Worm (Caenorhabditis elegans) whole organism, late embryonic: ENCODE results near the gene fars-3.

ENCODE experiments used
- Y22D7AL.16 ChIP-seq: sonication (generic microtip); optimal IDR thresholded peaks from 2 replicates; lab custom pipeline; 2016; ENCODE audit warnings: missing genetic modification characterization, missing compliant biosample characterization
- ahr-1 ChIP-seq: sonication (generic microtip); optimal IDR thresholded peaks from 2 replicates; lab custom pipeline; 2016; ENCODE audit warnings: missing genetic modification characterization, missing compliant biosample characterization
- ama-1 ChIP-seq: fragments of 150-350 bp; optimal IDR thresholded peaks from 2 replicates; lab custom pipeline; 2014
- ceh-14 ChIP-seq: sonication (generic microtip); optimal IDR thresholded peaks from 2 replicates; lab custom pipeline; 2016; ENCODE audit warnings: missing genotype, missing genetic modification characterization, missing compliant biosample characterization
- ceh-18 ChIP-seq: sonication (generic microtip); optimal IDR thresholded peaks from 2 replicates; lab custom pipeline; 2016; ENCODE audit warnings: missing genetic modification characterization, missing compliant biosample characterization
- ceh-19 ChIP-seq: fragments of 200-800 bp; sonication (Bioruptor generic); optimal IDR thresholded peaks from 2 replicates; lab custom pipeline; 2018; ENCODE audit warnings: mild to moderate bottlenecking, missing genetic modification characterization, missing compliant biosample characterization
- ceh-2 ChIP-seq: sonication (generic microtip); optimal IDR thresholded peaks from 2 replicates; lab custom pipeline; 2016; ENCODE audit warnings: missing genotype, missing genetic modification characterization, missing compliant biosample characterization
- ceh-22 ChIP-seq: sonication (generic microtip); optimal IDR thresholded peaks from 2 replicates; lab custom pipeline; 2017; ENCODE audit warnings: missing biosample characterization, missing genetic modification characterization
- ceh-30 ChIP-seq: fragments of 150-350 bp; optimal IDR thresholded peaks from 2 replicates; lab custom pipeline; 2014; ENCODE audit warnings: missing biosample characterization, missing genetic modification characterization
- ceh-34 ChIP-seq: sonication (generic microtip); optimal IDR thresholded peaks from 2 replicates; lab custom pipeline; 2016; ENCODE audit warnings: mild to moderate bottlenecking, missing genetic modification characterization, missing compliant biosample characterization
- ceh-48 ChIP-seq: sonication (generic microtip); optimal IDR thresholded peaks from 2 replicates; lab custom pipeline; 2016; ENCODE audit warnings: missing genetic modification characterization, inconsistent platforms, missing compliant biosample characterization
- ceh-6 ChIP-seq: fragments of 200-800 bp; sonication (Bioruptor generic); optimal IDR thresholded peaks from 2 replicates; lab custom pipeline; 2018; ENCODE audit warnings: mild to moderate bottlenecking, missing genetic modification characterization, missing compliant biosample characterization
- dve-1 ChIP-seq: sonication (generic microtip); optimal IDR thresholded peaks from 2 replicates; lab custom pipeline; 2017; ENCODE audit warnings: antibody characterized with exemption, mild to moderate bottlenecking, missing genetic modification characterization, missing compliant biosample characterization
- elt-2 ChIP-seq: sonication (generic microtip); optimal IDR thresholded peaks from 2 replicates; lab custom pipeline; 2016; ENCODE audit warnings: missing genetic modification reagents, missing genetic modification characterization, missing compliant biosample characterization
- hlh-13 ChIP-seq: fragments of 200-800 bp; sonication (Bioruptor generic); optimal IDR thresholded peaks from 2 replicates; lab custom pipeline; 2018; ENCODE audit warnings: mild to moderate bottlenecking, missing genetic modification characterization, missing compliant biosample characterization
- hlh-30 ChIP-seq: sonication (generic microtip); optimal IDR thresholded peaks from 2 replicates; lab custom pipeline; 2017; ENCODE audit warnings: antibody characterized with exemption, missing genetic modification characterization, missing compliant biosample characterization; ENCODE audit not compliant: insufficient read depth
- hlh-6 ChIP-seq: sonication (generic microtip); optimal IDR thresholded peaks from 2 replicates; lab custom pipeline; 2016; ENCODE audit warnings: missing genotype, missing genetic modification characterization, missing compliant biosample characterization
- hlh-8 ChIP-seq: sonication (generic microtip); optimal IDR thresholded peaks from 2 replicates; lab custom pipeline; 2016; ENCODE audit warnings: missing genotype, missing genetic modification characterization, missing compliant biosample characterization
- lim-6 ChIP-seq: sonication (generic microtip); optimal IDR thresholded peaks from 2 replicates; lab custom pipeline; 2016; ENCODE audit warnings: missing genetic modification characterization, missing compliant biosample characterization
- madf-2 ChIP-seq: sonication (generic microtip); optimal IDR thresholded peaks from 2 replicates; lab custom pipeline; 2017; ENCODE audit warnings: missing genetic modification characterization, missing compliant biosample characterization
- nfya-1 ChIP-seq: sonication (generic microtip); optimal IDR thresholded peaks from 2 replicates; lab custom pipeline; 2017; ENCODE audit warnings: missing genetic modification characterization, mild to moderate bottlenecking, missing compliant biosample characterization, antibody characterized with exemption, moderate library complexity
- nhr-232 ChIP-seq: sonication (generic microtip); optimal IDR thresholded peaks from 2 replicates; lab custom pipeline; 2016; ENCODE audit warnings: missing genetic modification characterization, missing compliant biosample characterization
- npax-4 ChIP-seq: sonication (generic microtip); optimal IDR thresholded peaks from 2 replicates; lab custom pipeline; 2016; ENCODE audit warnings: missing genetic modification characterization, missing compliant biosample characterization
- odd-2 ChIP-seq: sonication (generic microtip); optimal IDR thresholded peaks from 2 replicates; lab custom pipeline; 2017; ENCODE audit warnings: antibody characterized with exemption, mild to moderate bottlenecking, missing genetic modification characterization, missing compliant biosample characterization
- pha-4 ChIP-seq: fragments of 150-350 bp; optimal IDR thresholded peaks from 2 replicates; lab custom pipeline; 2018; ENCODE audit warnings: missing biosample characterization, missing genetic modification reagents, missing genetic modification characterization
- rnt-1 ChIP-seq: sonication (generic microtip); optimal IDR thresholded peaks from 2 replicates; lab custom pipeline; 2016; ENCODE audit warnings: missing genetic modification characterization, missing compliant biosample characterization
- sox-2 ChIP-seq: fragments of 200-800 bp; sonication (Bioruptor generic); IDR thresholded peaks from 2 replicates; pipeline ENCODE4 v1.3.6; 2022; ENCODE audit warnings: missing genetic modification reagents, missing genetic modification characterization, missing compliant biosample characterization
- syd-9 ChIP-seq: sonication (generic microtip); optimal IDR thresholded peaks from 2 replicates; lab custom pipeline; 2016; ENCODE audit warnings: mild to moderate bottlenecking, missing genetic modification characterization, moderate library complexity, missing compliant biosample characterization
- tbx-2 ChIP-seq: sonication (generic microtip); optimal IDR thresholded peaks from 2 replicates; lab custom pipeline; 2016; ENCODE audit warnings: missing genetic modification characterization, missing compliant biosample characterization
- tbx-7 ChIP-seq: sonication (generic microtip); optimal IDR thresholded peaks from 2 replicates; lab custom pipeline; 2016; ENCODE audit warnings: missing genotype, missing genetic modification characterization, missing compliant biosample characterization
- ttx-3 ChIP-seq: sonication (generic microtip); optimal IDR thresholded peaks from 2 replicates; lab custom pipeline; 2016; ENCODE audit warnings: missing genetic modification reagents, missing genetic modification characterization, missing compliant biosample characterization
- unc-3 ChIP-seq, 2 experiments: fragments of 200-800 bp in 1 of 2; sonication (Bioruptor generic) in 1 of 2; sonication (generic microtip) in 1 of 2; conservative IDR thresholded peaks in 1 of 2; optimal IDR thresholded peaks in 1 of 2; 2 replicates each; pipeline versions ENCODE4 v1.3.6 to Lab custom; 2016 to 2022; ENCODE audit warnings: missing compliant biosample characterization in 2 of 2, missing genetic modification characterization in 2 of 2, missing genetic modification reagents in 1 of 2
- unc-55 ChIP-seq: sonication (generic microtip); optimal IDR thresholded peaks from 2 replicates; lab custom pipeline; 2017; ENCODE audit warnings: missing biosample characterization, missing genetic modification reagents, missing genetic modification characterization
- ztf-16 ChIP-seq: sonication (generic microtip); optimal IDR thresholded peaks from 2 replicates; lab custom pipeline; 2017; ENCODE audit warnings: missing genetic modification characterization, missing compliant biosample characterization

Gene fars-3

DNA sequence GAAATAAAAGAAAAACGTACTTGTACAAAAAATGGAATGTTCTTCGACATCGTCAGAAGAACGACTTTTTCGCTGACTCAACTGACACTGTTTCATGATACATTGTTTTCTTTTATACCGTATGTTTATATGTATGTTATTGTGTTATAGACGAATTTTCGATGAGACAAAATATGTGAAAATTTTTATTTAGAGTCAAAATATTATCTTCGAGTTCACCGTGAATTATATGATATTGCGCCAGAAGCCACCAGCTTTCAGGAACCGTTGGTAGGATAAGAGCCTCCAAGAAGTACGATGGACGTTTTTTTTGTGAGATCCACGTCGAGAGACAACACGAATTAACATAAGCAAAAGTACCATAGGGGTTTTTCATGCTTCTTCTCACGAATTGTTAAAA, 8.6 kb upstream of the fars-3 start, which contains the start of gene F22B5.6:
TSS of gene F22B5.6 (minus strand) at position 101 of the 400 bp plus-strand sequence.
- TF ChIP-seq pha-4 (tag; lab: Kevin White, UChicago) (no peak), ceh-18 (tag; lab: Kevin White, UChicago) (no peak), elt-2 (tag; lab: Kevin White, UChicago) (no peak), ztf-16 (tag; lab: Kevin White, UChicago) (no peak), unc-55 (GFP tag; lab: Kevin White, UChicago) (no peak), ceh-22 (no peak), nfya-1 (tag; lab: Kevin White, UChicago) (no peak), hlh-6 (no peak), sox-2 (GFP tag; lab: Robert Waterston, UW) (no peak), rnt-1 (tag; lab: Kevin White, UChicago) (no peak), syd-9 (tag; lab: Kevin White, UChicago) (no peak)

DNA sequence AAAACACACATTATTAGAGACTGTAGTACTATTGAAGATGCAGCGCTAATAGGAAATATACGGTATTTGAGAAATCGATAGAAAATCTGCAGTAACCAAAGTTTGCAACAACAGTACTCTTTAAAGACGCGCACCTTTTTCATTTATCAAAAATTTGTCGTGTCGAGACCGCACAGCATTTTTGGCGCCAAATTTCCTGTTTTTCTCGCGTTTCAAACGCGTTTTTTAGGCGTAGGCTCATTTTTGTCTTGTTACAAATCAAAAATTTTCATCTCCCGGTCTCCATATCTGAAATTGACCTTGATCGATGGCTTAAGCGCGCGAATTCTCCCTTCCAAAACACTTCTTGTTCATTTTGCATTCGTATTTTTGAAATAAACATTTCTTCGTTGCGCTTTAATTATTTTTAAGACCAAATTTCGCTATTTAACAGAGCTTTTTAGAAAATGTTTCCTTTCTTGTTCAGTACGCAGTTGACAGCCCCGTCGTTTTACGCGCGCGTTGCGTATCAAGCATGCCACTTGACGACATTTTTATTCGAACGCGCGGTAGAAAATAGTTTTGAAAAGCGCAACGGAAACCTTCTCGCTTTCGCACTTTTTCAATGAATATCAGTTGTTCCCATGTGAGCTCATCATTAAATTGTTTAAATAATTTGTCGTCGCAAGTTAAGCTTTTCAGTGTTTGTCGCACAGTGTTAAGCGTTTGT, 7.8 kb upstream of the fars-3 start:
- TF ChIP-seq unc-3 (GFP tag; conservative IDR thresholded peaks at IDR 0.05; lab: Robert Waterston, UW) = no peak
- no peak for TF ChIP-seq unc-3 (tag; optimal IDR thresholded peaks at IDR 0.05; lab: Kevin White, UChicago)
- no peak for TF ChIP-seq npax-4 (tag; lab: Kevin White, UChicago)
- TF ChIP-seq ama-1 = no peak
- no peak for TF ChIP-seq ceh-19 (GFP tag; lab: Kevin White, UChicago)
- TF ChIP-seq ahr-1 (tag; lab: Kevin White, UChicago) = no peak
- TF ChIP-seq pha-4 (tag; lab: Kevin White, UChicago) = no peak
- TF ChIP-seq Y22D7AL.16 (tag; lab: Kevin White, UChicago) = no peak
- no peak for TF ChIP-seq tbx-2
- no peak for TF ChIP-seq odd-2 (tag; lab: Kevin White, UChicago)
- TF ChIP-seq ceh-34 (tag; lab: Kevin White, UChicago) = no peak
- no peak for TF ChIP-seq madf-2
- TF ChIP-seq ceh-14 (tag; lab: Kevin White, UChicago) = no peak
- TF ChIP-seq hlh-8 = no peak
- TF ChIP-seq lim-6 (tag; lab: Kevin White, UChicago) = no peak
- TF ChIP-seq nhr-232 (tag; lab: Kevin White, UChicago) = no peak
- no peak for TF ChIP-seq ceh-6 (GFP tag; lab: Kevin White, UChicago)

DNA sequence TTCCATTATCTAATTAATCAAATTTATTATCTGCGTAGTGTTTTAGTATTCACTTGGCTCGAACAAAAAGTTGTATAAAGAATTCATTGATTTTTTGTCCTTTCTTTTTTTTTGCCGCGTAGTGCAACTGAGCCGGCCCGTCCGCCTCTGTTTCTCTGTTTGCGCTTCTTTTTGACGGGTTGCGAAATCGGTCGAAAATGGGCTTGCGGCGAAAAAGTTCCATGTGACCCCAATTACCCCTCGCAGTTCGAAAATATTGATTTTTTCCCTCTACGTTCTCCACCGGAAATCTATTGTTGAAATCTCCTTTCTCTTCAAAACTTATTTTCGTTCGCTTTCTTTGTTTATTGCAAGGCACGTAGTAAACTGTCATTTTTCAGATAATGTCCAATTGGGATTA, 7.2 kb upstream of the fars-3 start, which contains the start of gene zyg-9:
TSS of gene zyg-9 (plus strand) at position 381 of the 400 bp plus-strand sequence.
- TF ChIP-seq hlh-13 (GFP tag; lab: Kevin White, UChicago) = no peak
- no peak for TF ChIP-seq ttx-3 (tag; lab: Kevin White, UChicago)
- peak; percentile 43 for TF ChIP-seq ceh-48
- TF ChIP-seq hlh-30 (tag; lab: Kevin White, UChicago) = peak; percentile 16

DNA sequence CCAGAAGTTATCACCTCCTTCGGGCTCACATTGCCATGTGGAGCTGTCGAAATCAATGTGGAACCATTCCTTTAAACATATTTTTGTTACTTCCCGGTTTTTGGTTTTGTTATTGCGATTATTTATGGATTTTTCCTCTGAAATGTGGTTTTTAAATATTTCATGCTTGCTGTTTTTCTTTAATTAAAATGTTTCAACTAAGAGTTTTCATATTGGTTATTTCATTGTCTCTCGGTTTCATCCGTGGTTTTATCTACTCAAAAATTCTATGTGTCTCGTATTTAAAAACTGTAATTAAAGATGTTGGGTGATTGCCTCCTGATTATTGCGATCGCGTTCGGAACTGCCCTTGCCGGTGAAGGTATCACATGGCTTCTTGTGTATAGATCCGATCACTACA, 2.2 kb downstream of the fars-3 start, which contains the start of gene F22B5.10:
TSS of gene F22B5.10 (plus strand) at position 301 of the 400 bp plus-strand sequence.
- TF ChIP-seq pha-4 (tag; lab: Kevin White, UChicago) (no peak), ceh-2 (tag; lab: Kevin White, UChicago) (no peak), ceh-30 (tag; lab: Kevin White, UChicago) (no peak), tbx-7 (tag; lab: Kevin White, UChicago) (no peak), dve-1 (tag; lab: Kevin White, UChicago) (no peak), hlh-13 (GFP tag; lab: Kevin White, UChicago) (no peak)
